Worm (Caenorhabditis elegans) whole organism, L3 larva: ENCODE measurements around the gene upb-1.

ENCODE experiments used
- ceh-82 ChIP-seq: fragments of 150-350 bp; optimal IDR thresholded peaks from 2 replicates; lab custom pipeline; 2014; ENCODE audit warnings: missing biosample characterization, missing genetic modification characterization
- daf-12 ChIP-seq: fragments of 150-350 bp; optimal IDR thresholded peaks from 2 replicates; lab custom pipeline; 2014; ENCODE audit warnings: missing biosample characterization, missing genetic modification reagents, missing genetic modification characterization
- elt-1 ChIP-seq: fragments of 150-350 bp; optimal IDR thresholded peaks from 2 replicates; lab custom pipeline; 2014; ENCODE audit warnings: missing biosample characterization, missing genetic modification characterization
- elt-2 ChIP-seq: sonication (generic microtip); optimal IDR thresholded peaks from 2 replicates; lab custom pipeline; 2016; ENCODE audit warnings: missing genetic modification reagents, mild to moderate bottlenecking, missing genetic modification characterization, missing compliant biosample characterization
- fos-1 ChIP-seq: fragments of 150-350 bp; optimal IDR thresholded peaks from 2 replicates; lab custom pipeline; 2014; ENCODE audit warnings: missing biosample characterization, missing genetic modification characterization
- mdl-1 ChIP-seq: fragments of 150-350 bp; optimal IDR thresholded peaks from 2 replicates; lab custom pipeline; 2014; ENCODE audit warnings: missing biosample characterization, missing genetic modification characterization
- nhr-23 ChIP-seq: fragments of 150-350 bp; optimal IDR thresholded peaks from 2 replicates; lab custom pipeline; 2014; ENCODE audit warnings: missing biosample characterization, missing genetic modification reagents, missing genetic modification characterization
- nhr-237 ChIP-seq: fragments of 150-350 bp; optimal IDR thresholded peaks from 2 replicates; lab custom pipeline; 2014; ENCODE audit warnings: missing biosample characterization, missing genetic modification characterization
- nhr-77 ChIP-seq: fragments of 150-350 bp; optimal IDR thresholded peaks from 2 replicates; lab custom pipeline; 2014; ENCODE audit warnings: missing biosample characterization, missing genetic modification characterization
- pha-4 ChIP-seq: fragments of 150-350 bp; optimal IDR thresholded peaks from 2 replicates; lab custom pipeline; 2014; ENCODE audit warnings: missing biosample characterization, missing genetic modification reagents, missing genetic modification characterization
- sea-2 ChIP-seq: fragments of 150-350 bp; sonication (generic microtip); optimal IDR thresholded peaks from 4 replicates; lab custom pipeline; 2014; ENCODE audit warnings: missing biosample characterization, missing genetic modification reagents, missing genetic modification characterization
- zag-1 ChIP-seq: fragments of 150-350 bp; optimal IDR thresholded peaks from 2 replicates; lab custom pipeline; 2014; ENCODE audit warnings: missing biosample characterization, missing genetic modification characterization
- ztf-11 ChIP-seq: fragments of 150-350 bp; optimal IDR thresholded peaks from 2 replicates; lab custom pipeline; 2014; ENCODE audit warnings: missing biosample characterization, missing genetic modification characterization
- ztf-4 ChIP-seq: fragments of 150-350 bp; optimal IDR thresholded peaks from 2 replicates; lab custom pipeline; 2014; ENCODE audit warnings: missing biosample characterization, missing genetic modification characterization

- TF ChIP-seq zag-1 (no peak), nhr-77 (tag; lab: Kevin White, UChicago) (no peak), fos-1 (no peak), ztf-4 (tag; lab: Kevin White, UChicago) (no peak), elt-1 (tag; lab: Kevin White, UChicago) (no peak), pha-4 (tag; lab: Kevin White, UChicago) (no peak), elt-2 (tag; lab: Kevin White, UChicago) (no peak), nhr-237 (tag; lab: Kevin White, UChicago) (no peak), ceh-82 (tag; lab: Kevin White, UChicago) (no peak), sea-2 (GFP tag; lab: Kevin White, UChicago) (no peak), mdl-1 (tag; lab: Kevin White, UChicago) (no peak), daf-12 (no peak), ztf-11 (tag; lab: Kevin White, UChicago) (no peak), nhr-23 (tag; lab: Kevin White, UChicago) (no peak)
These were observed 42.9 kb downstream of the upb-1 start, which contains the start of gene T24H7.2 for ce11 chrII:6247011-6247410.
